Fruit fly (Drosophila melanogaster) whole organism, embryonic: Measurements from ENCODE around the gene CG13405.

ENCODE experiments used
- BtbVII ChIP-seq: fragments of 200-800 bp; sonication (Bioruptor generic); optimal IDR thresholded peaks from 3 replicates; lab custom pipeline; 2017; ENCODE audit warnings: missing biosample characterization, mild to moderate bottlenecking, missing genetic modification characterization
- CG17361 ChIP-seq: fragments of 200-800 bp; sonication (Bioruptor generic); IDR thresholded peaks from 3 replicates; pipeline ENCODE4 v1.3.6; 2022; ENCODE audit warnings: missing biosample characterization, missing genetic modification characterization
- H2.0 ChIP-seq: fragments of 200-800 bp; sonication (Bioruptor generic); IDR thresholded peaks from 2 replicates; pipeline ENCODE4 v1.3.6; 2022; ENCODE audit warnings: missing biosample characterization, missing genetic modification characterization
- Hr39 ChIP-seq: fragments of >200 bp; optimal IDR thresholded peaks from 2 replicates; lab custom pipeline; 2017
- cg ChIP-seq: fragments of 200-800 bp; sonication (Bioruptor generic); optimal IDR thresholded peaks from 3 replicates; lab custom pipeline; 2019; ENCODE audit warnings: missing biosample characterization, mild to moderate bottlenecking, missing genetic modification characterization, moderate library complexity
- ham ChIP-seq: fragments of 200-800 bp; sonication (Bioruptor generic); IDR thresholded peaks from 2 replicates; pipeline ENCODE4 v1.3.6; 2022; ENCODE audit warnings: missing biosample characterization, missing genetic modification characterization
- phol ChIP-seq: fragments of 200-800 bp; sonication (Bioruptor generic); optimal IDR thresholded peaks from 3 replicates; lab custom pipeline; 2018; ENCODE audit warnings: missing biosample characterization, mild to moderate bottlenecking, missing genetic modification characterization, moderate library complexity
- psq ChIP-seq: fragments of 200-800 bp; sonication (Bioruptor generic); optimal IDR thresholded peaks from 2 replicates; lab custom pipeline; 2017; ENCODE audit warnings: missing biosample characterization, missing genetic modification characterization
- slp2 ChIP-seq: fragments of 200-800 bp; sonication (Bioruptor generic); optimal IDR thresholded peaks from 2 replicates; lab custom pipeline; 2016; ENCODE audit warnings: missing biosample characterization, missing genetic modification characterization
- unpg ChIP-seq: fragments of 200-800 bp; sonication (Bioruptor generic); optimal IDR thresholded peaks from 3 replicates; lab custom pipeline; 2018; ENCODE audit warnings: missing biosample characterization, mild to moderate bottlenecking, missing genetic modification characterization, moderate library complexity

DNA sequence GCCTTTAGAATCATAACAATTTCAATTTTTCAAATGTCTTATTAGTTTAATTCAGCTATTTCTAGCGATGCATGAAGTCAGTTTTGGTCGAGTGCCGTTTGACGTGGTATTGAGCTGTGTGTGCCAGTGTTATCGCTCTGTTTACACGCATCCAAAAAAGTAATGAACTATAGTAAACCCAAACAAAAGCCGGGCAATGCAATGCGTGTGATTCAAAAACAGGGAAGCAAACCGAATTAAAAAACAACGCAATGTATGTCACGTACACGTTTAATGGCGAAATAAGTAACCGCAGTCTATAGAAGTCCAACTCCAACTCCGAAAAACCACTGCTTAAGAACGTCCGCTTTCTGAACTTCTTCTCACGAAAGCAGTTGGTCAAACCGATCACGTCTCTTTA is 37.2 kb downstream of the CG13405 start:
- TF ChIP-seq unpg (no peak), cg (no peak), phol (tag; lab: Kevin White, UChicago) (no peak), CG17361 (no peak), slp2 (GFP tag; lab: Kevin White, UChicago) (no peak), ham (GFP tag; lab: Robert Waterston, UW) (no peak), Hr39 (lab: Kevin White, UChicago) (no peak), psq (GFP tag; lab: Kevin White, UChicago) (no peak), BtbVII (no peak), H2.0 (GFP tag; lab: Robert Waterston, UW) (no peak)
